Fruit fly (Drosophila melanogaster) whole organism: ENCODE results near the gene CG46462.

ENCODE experiments used
- CG8478 ChIP-seq: fragments of >200 bp; optimal IDR thresholded peaks from 2 replicates; lab custom pipeline; 2018; ENCODE audit warnings: inconsistent platforms
- Dll ChIP-seq: fragments of >200 bp; optimal IDR thresholded peaks from 2 replicates; lab custom pipeline; 2017
- EcR ChIP-seq, 2 experiments: fragments of >200 bp; optimal IDR thresholded peaks; 2 replicates each; lab custom pipeline; 2017; ENCODE audit warnings: missing biosample characterization in 2 of 2, missing genetic modification characterization in 2 of 2, missing genetic modification reagents in 2 of 2
- pan ChIP-seq: fragments of >200 bp; optimal IDR thresholded peaks from 2 replicates; lab custom pipeline; 2017
- psq ChIP-seq: fragments of >200 bp; optimal IDR thresholded peaks from 2 replicates; lab custom pipeline; 2017
- usp ChIP-seq: fragments of >200 bp; optimal IDR thresholded peaks from 2 replicates; lab custom pipeline; 2017; ENCODE audit warnings: missing biosample characterization, missing genetic modification characterization, mixed read lengths

CG46462 gene

dm6 chr3L:19902560-19903399 is 28.7 kb upstream of the CG46462 start:
- no peak for TF ChIP-seq pan
- no peak for TF ChIP-seq EcR (GFP tag; optimal IDR thresholded peaks at IDR 0.05; lab: Kevin White, UChicago)
- no peak for TF ChIP-seq Dll (lab: Kevin White, UChicago)
- TF ChIP-seq usp (GFP tag; lab: Kevin White, UChicago): no peak
- TF ChIP-seq psq (lab: Kevin White, UChicago): no peak
- no peak for TF ChIP-seq CG8478

DNA sequence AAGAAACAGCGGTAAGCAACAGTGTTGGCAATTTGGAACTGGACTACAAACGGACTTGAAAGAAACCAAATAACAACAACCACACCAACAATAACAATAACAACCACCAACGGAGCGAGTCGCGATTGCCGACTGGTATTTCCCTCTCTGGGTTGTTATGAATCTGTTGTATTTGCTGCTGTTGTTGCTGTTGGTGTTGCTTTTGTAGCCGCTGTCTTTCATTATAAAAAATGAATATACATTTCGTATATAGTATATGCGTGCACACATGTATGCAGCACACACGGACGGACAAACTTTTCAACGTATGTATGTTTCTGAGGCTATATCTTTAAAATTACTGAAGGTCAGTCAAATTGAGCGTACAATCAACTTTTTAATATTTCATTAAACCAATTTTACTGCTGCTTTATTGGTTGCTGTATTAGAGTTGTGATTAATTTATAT is 28.1 kb upstream of the CG46462 start:
- TF ChIP-seq Dll (lab: Kevin White, UChicago) (no peak), CG8478 (no peak), usp (GFP tag; lab: Kevin White, UChicago) (no peak)

- TF ChIP-seq CG8478: no peak
- no peak for TF ChIP-seq pan
- no peak for TF ChIP-seq Dll (lab: Kevin White, UChicago)
- no peak for TF ChIP-seq EcR (GFP tag; optimal IDR thresholded peaks at IDR 0.05; lab: Kevin White, UChicago)
- no peak for TF ChIP-seq psq (lab: Kevin White, UChicago)
- no peak for TF ChIP-seq usp (GFP tag; lab: Kevin White, UChicago)
Measured at dm6 chr3L:19904411-19905135, 26.9 kb upstream of the CG46462 start.

DNA sequence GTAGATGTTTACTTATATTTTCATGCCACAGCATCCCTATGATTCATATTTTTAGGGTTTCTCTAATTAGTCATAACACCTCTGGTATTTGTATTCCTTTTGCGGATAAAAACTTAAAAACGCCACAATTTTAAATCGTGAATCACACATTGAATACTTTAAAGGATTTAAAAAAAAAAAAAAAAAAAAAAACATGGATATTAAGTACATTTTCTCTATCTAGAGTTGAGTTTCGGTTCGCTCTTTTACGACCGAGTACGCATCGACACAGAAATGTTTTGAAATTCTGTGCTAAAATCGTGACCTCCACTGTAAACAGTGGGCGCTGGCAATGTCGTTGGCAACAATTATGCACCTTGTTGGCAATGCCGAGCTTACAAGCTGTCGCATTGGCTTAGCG is 26.1 kb upstream of the CG46462 start:
- TF ChIP-seq psq (lab: Kevin White, UChicago) (no peak), CG8478 (no peak), EcR (GFP tag; optimal IDR thresholded peaks at IDR 0.05; lab: Kevin White, UChicago) (no peak), pan (no peak), usp (GFP tag; lab: Kevin White, UChicago) (no peak), Dll (lab: Kevin White, UChicago) (no peak)

- TF ChIP-seq pan (no peak), Dll (lab: Kevin White, UChicago) (no peak), psq (lab: Kevin White, UChicago) (no peak)
Measured at dm6 chr3L:19906148-19906752, 25.2 kb upstream of the CG46462 start.

dm6 chr3L:19906780-19907705 is 24.4 kb upstream of the CG46462 start:
- TF ChIP-seq usp (GFP tag; lab: Kevin White, UChicago): no peak
- TF ChIP-seq EcR (GFP tag; optimal IDR thresholded peaks at IDR 0.05; lab: Kevin White, UChicago): no peak
- no peak for TF ChIP-seq psq (lab: Kevin White, UChicago)
- no peak for TF ChIP-seq Dll (lab: Kevin White, UChicago)
- no peak for TF ChIP-seq pan
- TF ChIP-seq CG8478: peak; percentile 37

DNA sequence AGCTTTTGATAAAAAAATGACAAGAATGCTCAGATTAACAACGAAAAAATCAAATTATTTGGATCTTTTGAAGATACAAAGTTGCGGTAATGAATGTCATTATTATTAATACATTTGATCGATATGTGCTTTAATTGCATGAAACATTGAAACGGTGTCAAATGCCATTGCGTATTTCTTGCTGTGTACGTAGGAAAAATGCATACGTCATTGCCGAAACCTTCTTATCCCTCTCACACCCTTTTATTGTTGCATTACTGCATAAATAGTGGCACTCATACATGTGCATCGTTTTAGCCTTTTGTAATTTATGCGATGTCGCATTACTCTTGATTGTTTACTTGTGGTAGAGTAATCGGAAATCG is 23.8 kb upstream of the CG46462 start:
- no peak for TF ChIP-seq usp (GFP tag; lab: Kevin White, UChicago)
- no peak for TF ChIP-seq Dll (lab: Kevin White, UChicago)
- no peak for TF ChIP-seq pan
- no peak for TF ChIP-seq psq (lab: Kevin White, UChicago)
- TF ChIP-seq EcR (GFP tag; optimal IDR thresholded peaks at IDR 0.05; lab: Kevin White, UChicago): no peak
- no peak for TF ChIP-seq CG8478

DNA sequence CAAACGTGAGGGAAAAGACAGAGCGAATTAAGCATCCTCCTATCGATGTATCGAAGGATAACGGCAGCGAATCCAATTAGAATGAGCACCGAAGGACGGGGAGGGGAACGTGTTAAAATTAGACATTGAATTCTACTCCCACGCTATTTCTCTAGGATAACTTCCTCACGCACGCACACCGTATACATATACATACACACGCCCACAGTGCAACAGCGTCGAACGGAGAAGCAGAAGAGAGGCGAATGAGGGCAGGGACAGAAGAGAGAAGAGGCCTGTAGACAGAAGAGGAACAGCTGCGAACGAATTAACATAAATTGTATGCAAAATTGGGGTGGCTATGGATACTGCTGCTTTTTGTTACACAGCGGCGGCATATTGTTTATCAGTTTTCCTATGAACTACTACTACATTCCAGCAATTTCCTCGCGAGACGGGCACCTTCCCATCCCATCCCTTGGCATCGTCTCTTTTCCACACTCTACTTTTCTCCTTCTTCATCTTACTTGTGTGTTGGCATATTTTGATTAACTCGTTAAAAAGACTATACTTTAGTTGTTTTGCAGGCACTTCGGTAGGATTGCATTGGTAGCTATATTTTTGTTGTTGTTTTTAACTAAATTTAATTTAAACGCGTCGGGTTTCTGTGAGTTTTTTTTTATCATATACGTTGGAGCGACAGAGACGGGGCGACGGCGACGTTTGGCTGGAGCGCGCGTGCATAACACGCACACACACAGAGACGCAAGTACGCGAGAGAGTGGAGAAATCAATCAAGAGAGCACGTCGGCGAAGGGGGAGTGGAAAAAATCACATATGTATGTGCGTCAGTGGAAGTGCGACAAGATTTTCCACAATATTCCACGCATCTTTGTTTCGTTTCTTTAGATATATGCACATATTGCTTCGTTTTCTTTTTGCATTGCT is 23.0 kb upstream of the CG46462 start:
- TF ChIP-seq CG8478 (no peak), usp (GFP tag; lab: Kevin White, UChicago) (no peak), Dll (lab: Kevin White, UChicago) (no peak), EcR (GFP tag; optimal IDR thresholded peaks at IDR 0.05; lab: Kevin White, UChicago) (no peak)

- TF ChIP-seq EcR (GFP tag; optimal IDR thresholded peaks at IDR 0.05; lab: Kevin White, UChicago) (no peak), Dll (lab: Kevin White, UChicago) (no peak), psq (lab: Kevin White, UChicago) (no peak), pan (no peak), CG8478 (no peak), usp (GFP tag; lab: Kevin White, UChicago) (no peak)
Measured at dm6 chr3L:19909234-19910053, 22.0 kb upstream of the CG46462 start.

DNA sequence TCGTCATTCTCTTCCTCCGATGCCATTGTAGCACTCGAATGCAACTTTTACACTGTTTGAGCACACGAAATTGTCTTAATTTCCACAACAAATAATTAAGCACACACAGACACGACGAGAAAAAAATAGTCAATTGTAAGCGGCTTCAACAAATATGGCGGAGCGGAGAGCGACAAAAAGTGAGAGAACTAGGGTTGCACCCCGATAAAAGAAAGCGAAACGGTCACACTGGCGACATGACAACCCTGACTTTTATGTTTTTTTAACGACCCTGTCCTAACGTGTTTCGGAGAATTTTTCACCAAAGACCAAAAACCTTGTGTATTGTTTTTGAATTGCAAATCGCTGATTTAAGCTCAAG is 21.5 kb upstream of the CG46462 start, which contains the start of the genes Mi-2 and Prp3:
Gene Mi-2, minus strand, starts transcription at position 162 of the 361 bp plus-strand sequence.
Gene Prp3, plus strand, starts transcription at position 247 of the 361 bp plus-strand sequence.
- TF ChIP-seq pan: no peak
- TF ChIP-seq EcR (GFP tag; optimal IDR thresholded peaks at IDR 0.05; lab: Kevin White, UChicago): no peak
- TF ChIP-seq CG8478: no peak
- no peak for TF ChIP-seq Dll (lab: Kevin White, UChicago)
